Worm (Caenorhabditis elegans): ENCODE data around the gene str-30.

DNA sequence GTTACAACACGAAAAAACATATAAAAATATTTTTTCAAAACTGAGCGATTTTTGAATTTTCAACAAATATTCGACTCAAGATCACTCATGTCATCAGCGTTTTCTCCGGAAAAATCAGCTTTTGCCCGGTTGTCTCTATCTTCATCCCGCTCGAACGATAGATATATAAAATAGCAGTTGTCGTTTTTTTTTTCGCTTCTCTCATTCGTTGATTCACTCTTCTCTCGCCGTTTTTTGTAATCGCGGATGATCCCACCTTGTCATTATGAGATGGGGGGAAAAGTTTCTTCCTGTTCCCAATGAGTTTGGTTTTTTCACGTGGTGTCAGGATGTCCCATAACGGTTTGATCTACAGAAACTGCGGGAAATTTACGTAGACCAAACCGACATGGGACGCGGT is 29.6 kb upstream of the str-30 start:
- TF ChIP-seq mab-9 (GFP tag; IDR thresholded peaks at IDR 0.05) (no peak), lir-3 (tag; optimal IDR thresholded peaks at IDR 0.05; ENCODE audit: poor library complexity) (no peak), blmp-1 (tag; optimal IDR thresholded peaks at IDR 0.05) (peak; percentile 27), unc-62 (GFP tag; optimal IDR thresholded peaks at IDR 0.05) (no peak)
